Worm (Caenorhabditis elegans): Measurements from ENCODE around the gene ptr-24.

DNA sequence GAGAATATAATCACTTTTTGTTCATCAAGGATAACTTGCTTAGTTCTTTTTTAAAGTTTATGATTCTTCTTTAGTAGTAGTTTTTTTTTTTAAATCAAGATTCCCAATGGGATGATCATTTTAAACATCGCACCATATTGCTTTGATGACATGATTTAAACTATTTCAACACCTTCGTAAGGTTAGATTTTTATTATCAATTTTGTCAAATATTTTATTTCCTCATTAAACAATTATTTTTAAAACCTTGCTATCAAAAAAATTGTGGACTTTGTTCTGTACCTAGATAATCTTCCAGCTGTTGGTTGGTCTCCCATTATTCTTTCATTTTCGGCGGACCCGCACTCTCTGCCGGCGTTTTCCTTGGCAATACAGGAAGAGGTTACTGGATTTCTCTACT, 6.4 kb upstream of the ptr-24 start, which contains the start of gene sir-2.3:
- TF ChIP-seq elt-2 (tag; optimal IDR thresholded peaks at IDR 0.05) (no peak), nhr-12 (tag; optimal IDR thresholded peaks at IDR 0.05) (no peak), egl-27 (tag; optimal IDR thresholded peaks at IDR 0.05) (no peak), elt-3 (tag; optimal IDR thresholded peaks at IDR 0.05) (no peak), unc-39 (tag; optimal IDR thresholded peaks at IDR 0.05) (no peak), lin-15B (tag; optimal IDR thresholded peaks at IDR 0.05) (no peak), ama-1 (optimal IDR thresholded peaks at IDR 0.05) (no peak), zag-1 (tag; optimal IDR thresholded peaks at IDR 0.05) (no peak), nhr-237 (tag; optimal IDR thresholded peaks at IDR 0.05) (no peak), fkh-10 (GFP tag; optimal IDR thresholded peaks at IDR 0.05) (no peak), jun-1 (tag; optimal IDR thresholded peaks at IDR 0.05) (no peak), ZK546.5 (tag; optimal IDR thresholded peaks at IDR 0.05) (no peak)
